Worm (Caenorhabditis elegans) whole organism, L4 larva: ENCODE data around the gene sec-24.1.
A peak's percentile ranks its signal among the peaks of the same experiment; 100 is the strongest.

Experiments used
- F44E2.7 ChIP-seq: fragments of 200-800 bp; sonication (Bioruptor generic); IDR thresholded peaks from 2 replicates; pipeline ENCODE4 v2.1.2; 2022; ENCODE audit warnings: missing genetic modification characterization, missing compliant biosample characterization
- F49E8.2 ChIP-seq: sonication (generic microtip); optimal IDR thresholded peaks from 2 replicates; lab custom pipeline; 2016; ENCODE audit warnings: missing compliant biosample characterization, mild to moderate bottlenecking, missing genetic modification characterization, borderline replicate concordance
- T26A8.4 ChIP-seq: fragments of 200-800 bp; sonication (Bioruptor generic); IDR thresholded peaks from 2 replicates; pipeline ENCODE4 v1.3.6; 2022; ENCODE audit warnings: missing genetic modification characterization, missing compliant biosample characterization
- Y48G9A.11 ChIP-seq: fragments of 200-800 bp; sonication (Bioruptor generic); IDR thresholded peaks from 2 replicates; pipeline ENCODE4 v1.3.6; 2022; ENCODE audit warnings: missing genetic modification reagents, missing genetic modification characterization, missing compliant biosample characterization
- Y75B8A.6 ChIP-seq: fragments of 200-800 bp; sonication (Bioruptor generic); IDR thresholded peaks from 2 replicates; pipeline ENCODE4 v1.3.6; 2022; ENCODE audit warnings: missing genetic modification reagents, missing genetic modification characterization, missing compliant biosample characterization
- ZK337.2 ChIP-seq: fragments of 200-800 bp; sonication (Bioruptor generic); IDR thresholded peaks from 2 replicates; pipeline ENCODE4 v1.3.6; 2022; ENCODE audit warnings: missing genetic modification reagents, missing genetic modification characterization, missing compliant biosample characterization
- ZK546.5 ChIP-seq, 2 experiments: sonication (generic microtip); optimal IDR thresholded peaks; 2 replicates each; lab custom pipeline; 2017; ENCODE audit warnings: missing biosample characterization in 2 of 2, missing genetic modification characterization in 2 of 2
- aha-1 ChIP-seq: fragments of 150-350 bp; peaks from one replicate; lab custom pipeline; 2014; ENCODE audit warnings: missing biosample characterization, missing genetic modification characterization
- attf-4 ChIP-seq: sonication (generic microtip); optimal IDR thresholded peaks from 3 replicates; lab custom pipeline; 2017; ENCODE audit warnings: missing biosample characterization, missing genetic modification characterization
- ceh-32 ChIP-seq: sonication (generic microtip); optimal IDR thresholded peaks from 2 replicates; lab custom pipeline; 2016; ENCODE audit warnings: mild to moderate bottlenecking, missing genetic modification characterization, missing compliant biosample characterization; ENCODE audit not compliant: poor library complexity
- ceh-44 ChIP-seq: fragments of 200-800 bp; sonication (Bioruptor generic); IDR thresholded peaks from 2 replicates; pipeline ENCODE4 v1.3.6; 2022; ENCODE audit warnings: missing genetic modification reagents, missing genetic modification characterization, missing compliant biosample characterization
- daf-12 ChIP-seq: fragments of 150-350 bp; optimal IDR thresholded peaks from 2 replicates; lab custom pipeline; 2014; ENCODE audit warnings: missing biosample characterization, missing genetic modification reagents, missing genetic modification characterization
- daf-16 ChIP-seq, 3 experiments: sonication (generic microtip); optimal IDR thresholded peaks; 2 replicates each; lab custom pipeline; 2016 to 2017; ENCODE audit warnings: missing genetic modification characterization in 3 of 3, missing genetic modification reagents in 3 of 3, mild to moderate bottlenecking in 2 of 3, missing compliant biosample characterization in 2 of 3, missing biosample characterization in 1 of 3, moderate library complexity in 1 of 3
- dmd-8 ChIP-seq: fragments of 200-800 bp; sonication (Bioruptor generic); IDR thresholded peaks from 2 replicates; pipeline ENCODE4 v1.3.6; 2022; ENCODE audit warnings: missing genetic modification characterization, missing compliant biosample characterization
- duxl-1 ChIP-seq: sonication (generic microtip); optimal IDR thresholded peaks from 2 replicates; lab custom pipeline; 2016; ENCODE audit warnings: mild to moderate bottlenecking, missing genetic modification characterization, moderate library complexity, missing compliant biosample characterization; ENCODE audit not compliant: poor library complexity
- dve-1 ChIP-seq: sonication (generic microtip); optimal IDR thresholded peaks from 2 replicates; lab custom pipeline; 2017; ENCODE audit warnings: antibody characterized with exemption, mild to moderate bottlenecking, missing genetic modification characterization, missing compliant biosample characterization; ENCODE audit not compliant: insufficient read depth
- fos-1 ChIP-seq: fragments of 150-350 bp; optimal IDR thresholded peaks from 2 replicates; lab custom pipeline; 2014; ENCODE audit warnings: missing biosample characterization, missing genetic modification characterization
- hlh-11 ChIP-seq: fragments of 200-800 bp; sonication (Bioruptor generic); optimal IDR thresholded peaks from 2 replicates; lab custom pipeline; 2018; ENCODE audit warnings: mild to moderate bottlenecking, missing genetic modification characterization, missing compliant biosample characterization
- hlh-30 ChIP-seq: sonication (generic microtip); optimal IDR thresholded peaks from 2 replicates; lab custom pipeline; 2017; ENCODE audit warnings: antibody characterized with exemption, mild to moderate bottlenecking, missing genetic modification characterization, missing compliant biosample characterization; ENCODE audit not compliant: insufficient read depth
- hmg-1.1 ChIP-seq: fragments of 200-800 bp; sonication (Bioruptor generic); IDR thresholded peaks from 2 replicates; pipeline ENCODE4 v1.3.6; 2022; ENCODE audit warnings: missing genetic modification reagents, missing genetic modification characterization, missing compliant biosample characterization
- jun-1 ChIP-seq: fragments of 150-350 bp; optimal IDR thresholded peaks from 2 replicates; lab custom pipeline; 2014; ENCODE audit warnings: missing biosample characterization, missing genetic modification reagents, missing genetic modification characterization
- lin-1 ChIP-seq: fragments of 200-800 bp; sonication (Bioruptor generic); IDR thresholded peaks from 2 replicates; pipeline ENCODE4 v1.3.6; 2022; ENCODE audit warnings: missing genetic modification reagents, missing genetic modification characterization, missing compliant biosample characterization
- lin-13 ChIP-seq: fragments of 150-350 bp; optimal IDR thresholded peaks from 2 replicates; lab custom pipeline; 2014; ENCODE audit warnings: missing biosample characterization, missing genetic modification reagents, missing genetic modification characterization
- lin-39 ChIP-seq: fragments of 150-350 bp; optimal IDR thresholded peaks from 2 replicates; lab custom pipeline; 2014; ENCODE audit warnings: missing biosample characterization, missing genetic modification reagents, missing genetic modification characterization
- lir-3 ChIP-seq: sonication (generic microtip); optimal IDR thresholded peaks from 2 replicates; lab custom pipeline; 2016; ENCODE audit warnings: mild to moderate bottlenecking, missing genetic modification characterization, missing compliant biosample characterization
- madf-9 ChIP-seq: fragments of 200-800 bp; sonication (Bioruptor generic); conservative IDR thresholded peaks from 2 replicates; pipeline ENCODE4 v1.3.6; 2022; ENCODE audit warnings: missing genetic modification reagents, missing genetic modification characterization, missing compliant biosample characterization
- mep-1 ChIP-seq: fragments of 150-350 bp; sonication (generic microtip); optimal IDR thresholded peaks from 3 replicates; lab custom pipeline; 2014; ENCODE audit warnings: missing biosample characterization, missing genetic modification characterization
- mxl-2 ChIP-seq: fragments of 200-800 bp; sonication (Bioruptor generic); conservative IDR thresholded peaks from 2 replicates; pipeline ENCODE4 v1.3.6; 2022; ENCODE audit warnings: missing genetic modification reagents, missing genetic modification characterization, missing compliant biosample characterization
- nhr-10 ChIP-seq: fragments of 150-350 bp; optimal IDR thresholded peaks from 2 replicates; lab custom pipeline; 2014; ENCODE audit warnings: missing biosample characterization, missing genetic modification characterization
- nhr-25 ChIP-seq: sonication (generic microtip); optimal IDR thresholded peaks from 2 replicates; lab custom pipeline; 2017; ENCODE audit warnings: missing genetic modification characterization, mild to moderate bottlenecking, missing compliant biosample characterization, antibody characterized with exemption, moderate library complexity, borderline replicate concordance; ENCODE audit not compliant: insufficient read depth
- nhr-42 ChIP-seq: fragments of 200-800 bp; sonication (Bioruptor generic); IDR thresholded peaks from 2 replicates; pipeline ENCODE4 v1.3.6; 2022; ENCODE audit warnings: missing genetic modification characterization, missing compliant biosample characterization
- nhr-48 ChIP-seq: sonication (generic microtip); optimal IDR thresholded peaks from 2 replicates; lab custom pipeline; 2016; ENCODE audit warnings: mild to moderate bottlenecking, missing genetic modification characterization, missing compliant biosample characterization
- nhr-76 ChIP-seq: fragments of 150-350 bp; optimal IDR thresholded peaks from 2 replicates; lab custom pipeline; 2014; ENCODE audit warnings: missing biosample characterization, missing genetic modification characterization
- nhr-77 ChIP-seq: fragments of 150-350 bp; optimal IDR thresholded peaks from 2 replicates; lab custom pipeline; 2014; ENCODE audit warnings: missing biosample characterization, missing genetic modification characterization
- php-3 ChIP-seq: fragments of 200-800 bp; sonication (Bioruptor generic); IDR thresholded peaks from 2 replicates; pipeline ENCODE4 v1.3.6; 2022; ENCODE audit warnings: missing genetic modification reagents, missing genetic modification characterization, missing compliant biosample characterization
- pqm-1 ChIP-seq: sonication (generic microtip); optimal IDR thresholded peaks from 2 replicates; lab custom pipeline; 2017; ENCODE audit warnings: missing biosample characterization, missing genetic modification characterization
- rbr-2 ChIP-seq: sonication (generic microtip); optimal IDR thresholded peaks from 2 replicates; lab custom pipeline; 2016; ENCODE audit warnings: missing genotype, missing genetic modification characterization, missing compliant biosample characterization
- saeg-2 ChIP-seq: fragments of 200-800 bp; sonication (Bioruptor generic); IDR thresholded peaks from 2 replicates; pipeline ENCODE4 v1.3.6; 2022; ENCODE audit warnings: missing genetic modification reagents, missing genetic modification characterization, missing compliant biosample characterization
- snpc-1.2 ChIP-seq: fragments of 200-800 bp; sonication (Bioruptor generic); IDR thresholded peaks from 2 replicates; pipeline ENCODE4 v1.3.6; 2022; ENCODE audit warnings: missing genetic modification reagents, missing genetic modification characterization, missing compliant biosample characterization
- spr-1 ChIP-seq: sonication (generic microtip); optimal IDR thresholded peaks from 2 replicates; lab custom pipeline; 2016; ENCODE audit warnings: mild to moderate bottlenecking, missing genetic modification characterization, missing compliant biosample characterization
- spr-3 ChIP-seq: fragments of 200-800 bp; sonication (Bioruptor generic); optimal IDR thresholded peaks from 2 replicates; lab custom pipeline; 2018; ENCODE audit warnings: mild to moderate bottlenecking, missing genetic modification characterization, missing compliant biosample characterization
- unc-130 ChIP-seq: sonication (generic microtip); optimal IDR thresholded peaks from 2 replicates; lab custom pipeline; 2016; ENCODE audit warnings: missing genetic modification reagents, missing genetic modification characterization, missing compliant biosample characterization
- unc-39 ChIP-seq: sonication (generic microtip); optimal IDR thresholded peaks from 2 replicates; lab custom pipeline; 2017; ENCODE audit warnings: missing biosample characterization, missing genetic modification characterization
- zag-1 ChIP-seq: fragments of 150-350 bp; optimal IDR thresholded peaks from 2 replicates; lab custom pipeline; 2014; ENCODE audit warnings: missing biosample characterization, missing genetic modification characterization
- zfp-2 ChIP-seq: sonication (generic microtip); optimal IDR thresholded peaks from 2 replicates; lab custom pipeline; 2016; ENCODE audit warnings: mild to moderate bottlenecking, missing genetic modification characterization, missing compliant biosample characterization
- zfp-3 ChIP-seq: fragments of 200-800 bp; sonication (Bioruptor generic); conservative IDR thresholded peaks from 2 replicates; pipeline ENCODE4 v1.3.6; 2022; ENCODE audit warnings: missing genetic modification reagents, missing genetic modification characterization, missing compliant biosample characterization
- ztf-11 ChIP-seq: fragments of 150-350 bp; optimal IDR thresholded peaks from 2 replicates; lab custom pipeline; 2014; ENCODE audit warnings: missing biosample characterization, missing genetic modification characterization
- ztf-7 ChIP-seq: fragments of 150-350 bp; optimal IDR thresholded peaks from 2 replicates; lab custom pipeline; 2014; ENCODE audit warnings: missing biosample characterization, missing genetic modification characterization

sec-24.1 gene

DNA sequence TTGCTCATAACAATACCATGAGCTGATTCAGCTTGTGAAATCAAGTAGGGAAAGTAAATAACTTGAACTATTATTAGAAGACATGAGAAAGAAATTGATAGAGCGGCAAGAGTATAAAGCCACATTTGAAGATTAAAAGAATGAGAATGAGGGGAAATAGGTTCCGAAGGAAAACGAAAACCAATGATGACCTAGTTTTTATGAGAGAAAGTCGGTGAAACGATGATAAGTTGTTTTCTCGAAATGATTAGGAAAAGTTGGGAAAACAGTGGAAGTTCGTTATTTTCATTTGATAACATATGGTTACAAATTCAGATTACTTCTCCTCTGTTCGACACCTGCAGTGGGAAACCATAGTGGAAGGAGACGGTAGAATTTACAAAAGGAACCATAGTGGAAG lies 14.2 kb downstream of the sec-24.1 start, which contains the start of gene col-128:
TSS of gene col-128 (minus strand) at position 148 of the 400 bp plus-strand sequence.
- TF ChIP-seq dve-1 (tag; lab: Kevin White, UChicago) (no peak), hlh-11 (no peak), hlh-30 (tag; lab: Kevin White, UChicago) (no peak), php-3 (no peak), dmd-8 (GFP tag; lab: Robert Waterston, UW) (no peak), daf-12 (tag; lab: Kevin White, UChicago) (no peak), ztf-7 (tag; lab: Kevin White, UChicago) (no peak), nhr-48 (tag; lab: Kevin White, UChicago) (no peak), T26A8.4 (GFP tag; lab: Robert Waterston, UW) (no peak), zfp-2 (tag; lab: Kevin White, UChicago) (no peak), pqm-1 (tag; lab: Kevin White, UChicago) (no peak), lin-1 (GFP tag; lab: Robert Waterston, UW) (no peak), ZK546.5 (tag; optimal IDR thresholded peaks at IDR 0.05; lab: Kevin White, UChicago) (no peak)

DNA sequence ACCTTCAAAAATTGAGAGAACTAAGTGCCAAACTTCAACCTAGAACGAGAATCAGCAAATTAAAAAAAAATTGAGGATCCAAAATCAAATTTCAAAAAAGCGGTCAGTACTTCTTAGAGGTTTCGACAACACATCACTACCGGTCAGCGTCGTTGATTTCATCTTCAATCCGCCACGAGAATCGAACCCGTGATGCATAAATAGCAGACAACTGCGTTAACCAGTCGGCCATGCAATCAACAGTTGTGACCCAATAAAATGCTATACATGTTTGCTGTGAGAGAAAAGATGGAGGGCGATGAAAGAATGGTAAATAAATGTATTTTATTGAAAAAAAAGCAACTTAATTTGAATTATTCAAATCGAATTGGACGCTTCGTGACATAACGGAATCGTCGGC lies 16.3 kb downstream of the sec-24.1 start:
- 0 out of 2 replicates have a peak, but pooled peaks have one; percentile 39 for TF ChIP-seq mxl-2 (GFP tag; lab: Robert Waterston, UW)
- TF ChIP-seq attf-4 (tag; lab: Kevin White, UChicago): no peak
- TF ChIP-seq F49E8.2 (tag; lab: Kevin White, UChicago): peak; percentile 55
- TF ChIP-seq nhr-76 (tag; lab: Kevin White, UChicago): no peak
- TF ChIP-seq ZK337.2 (GFP tag; lab: Robert Waterston, UW): peak; percentile 73; the same call in 1 of the 2 replicates
- TF ChIP-seq rbr-2: peak; percentile 64
- TF ChIP-seq zfp-3 (GFP tag; lab: Robert Waterston, UW): 0 out of 2 replicates have a peak, but pooled peaks have one; percentile 34
- peak; percentile 61 for TF ChIP-seq lir-3 (tag; lab: Kevin White, UChicago)
- TF ChIP-seq Y48G9A.11 (GFP tag; lab: Robert Waterston, UW): no peak
- TF ChIP-seq daf-16 (GFP tag; optimal IDR thresholded peaks at IDR 0.05; lab: Kevin White, UChicago): no peak
- peak; percentile 90 for TF ChIP-seq daf-16 (tag; optimal IDR thresholded peaks at IDR 0.05; lab: Kevin White, UChicago)
- peak; percentile 83 for TF ChIP-seq aha-1 (tag; lab: Kevin White, UChicago)
- TF ChIP-seq hlh-30 (tag; lab: Kevin White, UChicago): peak; percentile 93
- no peak for TF ChIP-seq saeg-2 (GFP tag; lab: Robert Waterston, UW)
- TF ChIP-seq unc-130: peak; percentile 77
- TF ChIP-seq spr-3 (GFP tag; lab: Kevin White, UChicago): peak; percentile 49
- no peak for TF ChIP-seq lin-1 (GFP tag; lab: Robert Waterston, UW)
- TF ChIP-seq F44E2.7 (GFP tag; lab: Robert Waterston, UW): no peak
- TF ChIP-seq Y75B8A.6 (GFP tag; lab: Robert Waterston, UW): peak; percentile 56; the same call in 1 of the 2 replicates
- TF ChIP-seq ZK546.5 (tag; optimal IDR thresholded peaks at IDR 0.05; lab: Kevin White, UChicago): no peak
- peak; percentile 85 for TF ChIP-seq hmg-1.1 (GFP tag; lab: Robert Waterston, UW)
- peak; percentile 42 for TF ChIP-seq jun-1 (tag; lab: Kevin White, UChicago)
- no peak for TF ChIP-seq ztf-11 (tag; lab: Kevin White, UChicago)
- peak; percentile 43; the same call in 1 of the 2 replicates for TF ChIP-seq madf-9
- peak; percentile 61 for TF ChIP-seq nhr-25 (tag; lab: Kevin White, UChicago)
- no peak for TF ChIP-seq fos-1 (tag; lab: Kevin White, UChicago)
- TF ChIP-seq duxl-1 (tag; lab: Kevin White, UChicago): peak; percentile 90
- TF ChIP-seq ceh-44 (GFP tag; lab: Robert Waterston, UW): peak; percentile 51; the same call in 1 of the 2 replicates
- TF ChIP-seq nhr-77 (tag; lab: Kevin White, UChicago): peak; percentile 88
- TF ChIP-seq ceh-32 (tag; lab: Kevin White, UChicago): no peak
- no peak for TF ChIP-seq daf-12 (tag; lab: Kevin White, UChicago)
- no peak for TF ChIP-seq unc-39 (tag; lab: Kevin White, UChicago)
- TF ChIP-seq spr-1 (tag; lab: Kevin White, UChicago): peak; percentile 74
- TF ChIP-seq snpc-1.2: peak; percentile 90
- TF ChIP-seq zag-1: no peak
- TF ChIP-seq nhr-42 (GFP tag; lab: Robert Waterston, UW): 0 out of 2 replicates have a peak, but pooled peaks have one; percentile 42
- no peak for TF ChIP-seq lin-39 (tag; lab: Kevin White, UChicago)
- no peak for TF ChIP-seq nhr-10 (tag; lab: Kevin White, UChicago)
- no peak for TF ChIP-seq mep-1 (tag; lab: Kevin White, UChicago)
- TF ChIP-seq lin-13 (GFP tag; lab: Kevin White, UChicago): peak; percentile 83
- no peak for TF ChIP-seq zfp-2 (tag; lab: Kevin White, UChicago)
